Fruit fly (Drosophila melanogaster) whole organism, prepupa: Measurements from ENCODE around the gene rt.
A peak's percentile ranks its signal among the peaks of the same experiment; 100 is the strongest.

ENCODE experiments used
- Blimp-1 ChIP-seq: fragments of 200-800 bp; sonication (Bioruptor generic); optimal IDR thresholded peaks from 3 replicates; lab custom pipeline; 2017; ENCODE audit warnings: missing biosample characterization, missing genetic modification characterization, mild to moderate bottlenecking, moderate library complexity, missing genetic modification reagents
- CG10669 ChIP-seq: fragments of 200-800 bp; sonication (Bioruptor generic); optimal IDR thresholded peaks from 3 replicates; lab custom pipeline; 2018; ENCODE audit warnings: missing biosample characterization, mild to moderate bottlenecking, missing genetic modification characterization, moderate library complexity
- CG11902 ChIP-seq: fragments of 200-800 bp; sonication (Bioruptor generic); optimal IDR thresholded peaks from 3 replicates; lab custom pipeline; 2016; ENCODE audit warnings: missing biosample characterization, missing genetic modification characterization
- CG15336 ChIP-seq: fragments of 200-800 bp; sonication (Bioruptor generic); IDR thresholded peaks from 2 replicates; pipeline ENCODE4 v1.3.6; 2022; ENCODE audit warnings: missing biosample characterization, missing genetic modification characterization
- CG1621 ChIP-seq: fragments of 200-800 bp; sonication (Bioruptor generic); optimal IDR thresholded peaks from 3 replicates; lab custom pipeline; 2018; ENCODE audit warnings: missing biosample characterization, mild to moderate bottlenecking, missing genetic modification characterization
- CG16779 ChIP-seq: fragments of 200-800 bp; sonication (Bioruptor generic); optimal IDR thresholded peaks from 3 replicates; lab custom pipeline; 2017; ENCODE audit warnings: missing biosample characterization, mild to moderate bottlenecking, missing genetic modification characterization
- CG3032 ChIP-seq: fragments of 200-800 bp; optimal IDR thresholded peaks from 2 replicates; lab custom pipeline; 2019; ENCODE audit warnings: missing biosample characterization, mild to moderate bottlenecking, missing genetic modification characterization, moderate library complexity
- CG31627 ChIP-seq: fragments of 200-800 bp; sonication (Bioruptor generic); optimal IDR thresholded peaks from 3 replicates; lab custom pipeline; 2016; ENCODE audit warnings: missing biosample characterization, missing genetic modification characterization
- CG32006 ChIP-seq: fragments of 200-800 bp; sonication (Bioruptor generic); optimal IDR thresholded peaks from 3 replicates; lab custom pipeline; 2017; ENCODE audit warnings: missing biosample characterization, mild to moderate bottlenecking, missing genetic modification characterization
- CG34406 ChIP-seq: fragments of 200-800 bp; sonication (Bioruptor generic); optimal IDR thresholded peaks from 3 replicates; lab custom pipeline; 2016; ENCODE audit warnings: missing biosample characterization, missing genetic modification characterization
- CG3919 ChIP-seq: fragments of 200-800 bp; sonication (Bioruptor generic); optimal IDR thresholded peaks from 3 replicates; lab custom pipeline; 2016; ENCODE audit warnings: missing biosample characterization, missing genetic modification characterization
- CG4318 ChIP-seq: fragments of 200-800 bp; sonication (Bioruptor generic); optimal IDR thresholded peaks from 3 replicates; lab custom pipeline; 2017; ENCODE audit warnings: missing biosample characterization, mild to moderate bottlenecking, missing genetic modification characterization
- CG6163 ChIP-seq: fragments of 200-800 bp; sonication (Bioruptor generic); IDR thresholded peaks from 3 replicates; pipeline ENCODE4 v1.3.6; 2022; ENCODE audit warnings: missing biosample characterization, missing genetic modification characterization
- CG6276 ChIP-seq: fragments of 200-800 bp; sonication (Bioruptor generic); optimal IDR thresholded peaks from 2 replicates; lab custom pipeline; 2017; ENCODE audit warnings: missing biosample characterization, mild to moderate bottlenecking, missing genetic modification characterization
- CG6792 ChIP-seq: fragments of 200-800 bp; sonication (Bioruptor generic); optimal IDR thresholded peaks from 3 replicates; lab custom pipeline; 2016; ENCODE audit warnings: missing biosample characterization, missing genetic modification characterization
- CG6808 ChIP-seq: fragments of 200-800 bp; sonication (Bioruptor generic); optimal IDR thresholded peaks from 3 replicates; lab custom pipeline; 2017; ENCODE audit warnings: missing biosample characterization, missing genetic modification characterization, mild to moderate bottlenecking, moderate library complexity, missing genetic modification reagents
- CG6854 ChIP-seq: fragments of 200-800 bp; sonication (Bioruptor generic); optimal IDR thresholded peaks from 2 replicates; lab custom pipeline; 2017; ENCODE audit warnings: missing biosample characterization, mild to moderate bottlenecking, missing genetic modification characterization
- CG7368 ChIP-seq: fragments of 200-800 bp; sonication (Bioruptor generic); optimal IDR thresholded peaks from 3 replicates; lab custom pipeline; 2016; ENCODE audit warnings: missing biosample characterization, missing genetic modification characterization
- CG8119 ChIP-seq: fragments of 200-800 bp; sonication (Bioruptor generic); IDR thresholded peaks from 3 replicates; pipeline ENCODE4 v1.3.6; 2022; ENCODE audit warnings: missing biosample characterization, missing genetic modification characterization
- CG8319 ChIP-seq: fragments of 200-800 bp; sonication (Bioruptor generic); optimal IDR thresholded peaks from 3 replicates; lab custom pipeline; 2016; ENCODE audit warnings: missing biosample characterization, missing genetic modification characterization
- CG8632 ChIP-seq: fragments of 200-800 bp; sonication (Bioruptor generic); optimal IDR thresholded peaks from 3 replicates; lab custom pipeline; 2016; ENCODE audit warnings: missing biosample characterization, missing genetic modification characterization
- CG9139 ChIP-seq: fragments of 200-800 bp; sonication (Bioruptor generic); optimal IDR thresholded peaks from 3 replicates; lab custom pipeline; 2017; ENCODE audit warnings: missing biosample characterization, mild to moderate bottlenecking, missing genetic modification characterization
- Eip75B ChIP-seq: fragments of 200-800 bp; sonication (Bioruptor generic); optimal IDR thresholded peaks from 3 replicates; lab custom pipeline; 2016; ENCODE audit warnings: missing biosample characterization, missing genetic modification characterization
- Eip93F ChIP-seq: fragments of 200-800 bp; sonication (Bioruptor generic); optimal IDR thresholded peaks from 2 replicates; lab custom pipeline; 2016; ENCODE audit warnings: missing biosample characterization, mild to moderate bottlenecking, missing genetic modification characterization
- Ets21C ChIP-seq: fragments of 200-800 bp; sonication (Bioruptor generic); optimal IDR thresholded peaks from 3 replicates; lab custom pipeline; 2016; ENCODE audit warnings: missing biosample characterization, missing genetic modification characterization
- Gug ChIP-seq: fragments of 200-800 bp; sonication (Bioruptor generic); IDR thresholded peaks from 2 replicates; pipeline ENCODE4 v1.3.6; 2022; ENCODE audit warnings: missing biosample characterization, missing genetic modification characterization
- Hr39 ChIP-seq: fragments of 200-800 bp; sonication (Bioruptor generic); optimal IDR thresholded peaks from 2 replicates; lab custom pipeline; 2016; ENCODE audit warnings: missing biosample characterization, missing genetic modification characterization
- Hr4 ChIP-seq: fragments of 200-800 bp; sonication (Bioruptor generic); optimal IDR thresholded peaks from 3 replicates; lab custom pipeline; 2016; ENCODE audit warnings: missing biosample characterization, missing genetic modification characterization
- Lpt ChIP-seq: fragments of 200-800 bp; sonication (Bioruptor generic); optimal IDR thresholded peaks from 3 replicates; lab custom pipeline; 2016; ENCODE audit warnings: missing biosample characterization, missing genetic modification characterization
- Met ChIP-seq: fragments of 200-800 bp; sonication (Bioruptor generic); optimal IDR thresholded peaks from 3 replicates; lab custom pipeline; 2016; ENCODE audit warnings: missing biosample characterization, missing genetic modification characterization
- Smox ChIP-seq: fragments of 200-800 bp; sonication (Bioruptor generic); optimal IDR thresholded peaks from 3 replicates; lab custom pipeline; 2016; ENCODE audit warnings: missing biosample characterization, missing genetic modification characterization
- Sox15 ChIP-seq: fragments of 200-800 bp; sonication (Bioruptor generic); optimal IDR thresholded peaks from 3 replicates; lab custom pipeline; 2016; ENCODE audit warnings: missing biosample characterization, missing genetic modification characterization
- acj6 ChIP-seq: fragments of 200-800 bp; sonication (Bioruptor generic); optimal IDR thresholded peaks from 3 replicates; lab custom pipeline; 2016; ENCODE audit warnings: missing biosample characterization, missing genetic modification characterization
- cyc ChIP-seq: fragments of 200-800 bp; sonication (Bioruptor generic); optimal IDR thresholded peaks from 3 replicates; lab custom pipeline; 2016; ENCODE audit warnings: missing biosample characterization, missing genetic modification characterization
- dac ChIP-seq: fragments of 200-800 bp; sonication (Bioruptor generic); optimal IDR thresholded peaks from 2 replicates; lab custom pipeline; 2017; ENCODE audit warnings: missing biosample characterization, mild to moderate bottlenecking, missing genetic modification characterization
- dsx ChIP-seq: fragments of 200-800 bp; optimal IDR thresholded peaks from 3 replicates; lab custom pipeline; 2019; ENCODE audit warnings: missing biosample characterization, mild to moderate bottlenecking, missing genetic modification characterization, moderate library complexity; ENCODE audit not compliant: poor library complexity, severe bottlenecking
- eg ChIP-seq: fragments of 200-800 bp; sonication (Bioruptor generic); IDR thresholded peaks from 3 replicates; pipeline ENCODE4 v1.3.6; 2022; ENCODE audit warnings: missing biosample characterization, missing genetic modification characterization
- fd59A ChIP-seq: fragments of 200-800 bp; sonication (Bioruptor generic); optimal IDR thresholded peaks from 2 replicates; lab custom pipeline; 2017; ENCODE audit warnings: missing biosample characterization, mild to moderate bottlenecking, missing genetic modification characterization, missing genetic modification reagents
- fd85E ChIP-seq: fragments of 200-800 bp; sonication (Bioruptor generic); optimal IDR thresholded peaks from 3 replicates; lab custom pipeline; 2016; ENCODE audit warnings: missing biosample characterization, missing genetic modification characterization
- fkh ChIP-seq: fragments of 200-800 bp; sonication (Bioruptor generic); optimal IDR thresholded peaks from 3 replicates; lab custom pipeline; 2017; ENCODE audit warnings: missing biosample characterization, mild to moderate bottlenecking, missing genetic modification characterization, moderate library complexity
- lz ChIP-seq: fragments of 200-800 bp; sonication (Bioruptor generic); optimal IDR thresholded peaks from 3 replicates; lab custom pipeline; 2016; ENCODE audit warnings: missing biosample characterization, missing genetic modification characterization
- net ChIP-seq: fragments of 200-800 bp; sonication (Bioruptor generic); optimal IDR thresholded peaks from 3 replicates; lab custom pipeline; 2016; ENCODE audit warnings: missing biosample characterization, missing genetic modification characterization
- salr ChIP-seq, 2 experiments: fragments of 200-800 bp; sonication (Bioruptor generic); optimal IDR thresholded peaks; 3 replicates each; lab custom pipeline; 2016 to 2018; ENCODE audit warnings: missing biosample characterization in 2 of 2, missing genetic modification characterization in 2 of 2, mild to moderate bottlenecking in 1 of 2
- spab ChIP-seq: fragments of 200-800 bp; sonication (Bioruptor generic); optimal IDR thresholded peaks from 2 replicates; lab custom pipeline; 2017; ENCODE audit warnings: missing biosample characterization, mild to moderate bottlenecking, missing genetic modification characterization, missing genetic modification reagents
- ss ChIP-seq, 2 experiments: fragments of 200-800 bp; sonication (Bioruptor generic); optimal IDR thresholded peaks; 2 replicates in 1 of 2; 3 replicates in 1 of 2; lab custom pipeline; 2017 to 2018; ENCODE audit warnings: mild to moderate bottlenecking in 2 of 2, missing biosample characterization in 2 of 2, missing genetic modification characterization in 2 of 2, moderate library complexity in 1 of 2
- svp ChIP-seq: fragments of 200-800 bp; sonication (Bioruptor generic); peaks from one replicate; lab custom pipeline; 2016; ENCODE audit warnings: missing biosample characterization, missing genetic modification characterization
- topi ChIP-seq: fragments of 200-800 bp; sonication (Bioruptor generic); optimal IDR thresholded peaks from 3 replicates; lab custom pipeline; 2016; ENCODE audit warnings: missing biosample characterization, missing genetic modification characterization
- vri ChIP-seq: fragments of 200-800 bp; sonication (Bioruptor generic); optimal IDR thresholded peaks from 3 replicates; lab custom pipeline; 2016; ENCODE audit warnings: missing biosample characterization, mild to moderate bottlenecking, missing genetic modification characterization

Gene rt

DNA sequence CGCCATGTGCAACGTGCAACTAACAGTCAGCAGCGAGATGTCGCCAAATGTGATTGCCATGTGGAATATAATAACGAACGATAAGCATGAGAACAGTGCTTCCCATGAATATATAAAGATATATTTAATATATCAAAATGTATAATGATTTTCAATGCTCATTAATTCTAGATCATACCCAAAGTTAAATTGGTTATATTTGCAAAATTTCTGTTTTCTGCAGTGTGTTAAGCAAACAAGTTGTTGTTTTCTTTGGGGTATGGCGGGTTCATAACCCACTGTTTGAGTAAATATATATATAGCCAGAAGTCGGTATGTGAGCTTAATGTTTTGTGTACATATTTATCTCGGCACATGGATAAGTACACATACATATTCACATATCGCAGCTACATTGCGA lies 49.3 kb upstream of the rt start (continued):
- TF ChIP-seq CG3032 (tag; lab: Kevin White, UChicago) (no peak), Eip75B (no peak), Lpt (GFP tag; lab: Kevin White, UChicago) (no peak), Hr39 (GFP tag; lab: Kevin White, UChicago) (no peak), CG1621 (tag; lab: Kevin White, UChicago) (no peak), fd59A (GFP tag; lab: Kevin White, UChicago) (no peak), CG34406 (GFP tag; lab: Kevin White, UChicago) (no peak), Met (no peak), CG10669 (GFP tag; lab: Kevin White, UChicago) (no peak), fkh (GFP tag; lab: Kevin White, UChicago) (no peak), CG8319 (GFP tag; lab: Kevin White, UChicago) (no peak), net (peak; percentile 1), dsx (GFP tag; lab: Kevin White, UChicago) (no peak), eg (peak; percentile 66; the same call in 1 of the 3 replicates), acj6 (GFP tag; lab: Kevin White, UChicago) (peak; percentile 14)
- TF ChIP-seq, all 60 proteins: peak for 13

DNA sequence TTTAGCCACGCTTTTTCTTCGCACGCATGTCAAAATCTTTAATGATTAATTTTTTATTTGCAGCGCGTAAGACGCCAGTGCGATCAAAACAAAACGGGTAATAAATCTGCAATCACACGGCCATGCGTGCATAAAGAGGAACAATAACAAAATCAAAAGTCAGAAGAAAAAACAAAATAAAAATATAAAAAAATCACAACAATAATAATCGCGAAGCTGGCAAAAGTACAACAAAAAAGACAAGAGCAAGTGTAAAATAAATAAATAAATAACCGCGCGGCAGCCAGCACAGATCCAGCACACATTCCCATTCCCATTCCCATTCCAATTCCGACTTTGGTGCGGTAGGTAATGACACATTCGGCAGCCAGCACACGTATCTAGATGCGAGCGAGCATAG lies 47.0 kb upstream of the rt start:
- TF ChIP-seq CG6854 (GFP tag; lab: Kevin White, UChicago) (no peak), CG3919 (peak; percentile 13), Eip75B (peak; percentile 36), fd85E (GFP tag; lab: Kevin White, UChicago) (no peak), CG9139 (GFP tag; lab: Kevin White, UChicago) (peak; percentile 67), Eip93F (GFP tag; lab: Kevin White, UChicago) (no peak), fkh (GFP tag; lab: Kevin White, UChicago) (no peak), CG7368 (GFP tag; lab: Kevin White, UChicago) (no peak), Lpt (GFP tag; lab: Kevin White, UChicago) (peak; percentile 25), Blimp-1 (GFP tag; lab: Kevin White, UChicago) (no peak), CG3032 (tag; lab: Kevin White, UChicago) (peak; percentile 52), dsx (GFP tag; lab: Kevin White, UChicago) (peak; percentile 62), Sox15 (no peak), CG1621 (tag; lab: Kevin White, UChicago) (peak; percentile 71), svp (peak; percentile 61), CG6808 (GFP tag; lab: Kevin White, UChicago) (peak; percentile 78), CG8119 (GFP tag; lab: Robert Waterston, UW) (peak; percentile 80; the same call in 2 of the 3 replicates), Gug (peak; percentile 38; the same call in 1 of the 2 replicates), CG6276 (GFP tag; lab: Kevin White, UChicago) (peak; percentile 84), CG15336 (peak; percentile 58), CG31627 (GFP tag; lab: Kevin White, UChicago) (no peak), ss (GFP tag; optimal IDR thresholded peaks at IDR 0.05; lab: Kevin White, UChicago) (peak; percentile 75 to 77), CG6163 (peak; percentile 82; the same call in 2 of the 3 replicates), CG4318 (GFP tag; lab: Kevin White, UChicago) (no peak), CG32006 (GFP tag; lab: Kevin White, UChicago) (no peak), CG11902 (no peak), dac (GFP tag; lab: Kevin White, UChicago) (peak; percentile 15), spab (GFP tag; lab: Kevin White, UChicago) (peak; percentile 58), net (peak; percentile 50), CG8319 (GFP tag; lab: Kevin White, UChicago) (no peak), vri (GFP tag; lab: Kevin White, UChicago) (no peak), cyc (GFP tag; lab: Kevin White, UChicago) (no peak), eg (peak; percentile 85; the same call in 2 of the 3 replicates), acj6 (GFP tag; lab: Kevin White, UChicago) (no peak), CG34406 (GFP tag; lab: Kevin White, UChicago) (no peak), CG8632 (GFP tag; lab: Kevin White, UChicago) (no peak), lz (GFP tag; lab: Kevin White, UChicago) (no peak), topi (no peak), Hr4 (GFP tag; lab: Kevin White, UChicago) (peak; percentile 29), salr (GFP tag; optimal IDR thresholded peaks at IDR 0.05; lab: Kevin White, UChicago) (no peak), Ets21C (GFP tag; lab: Kevin White, UChicago) (no peak), CG10669 (GFP tag; lab: Kevin White, UChicago) (peak; percentile 42), CG6792 (GFP tag; lab: Kevin White, UChicago) (no peak), Smox (GFP tag; lab: Kevin White, UChicago) (no peak), CG16779 (tag; lab: Kevin White, UChicago) (peak; percentile 82)
